Fruit fly (Drosophila melanogaster): ENCODE results near the gene CG7840.

DNA sequence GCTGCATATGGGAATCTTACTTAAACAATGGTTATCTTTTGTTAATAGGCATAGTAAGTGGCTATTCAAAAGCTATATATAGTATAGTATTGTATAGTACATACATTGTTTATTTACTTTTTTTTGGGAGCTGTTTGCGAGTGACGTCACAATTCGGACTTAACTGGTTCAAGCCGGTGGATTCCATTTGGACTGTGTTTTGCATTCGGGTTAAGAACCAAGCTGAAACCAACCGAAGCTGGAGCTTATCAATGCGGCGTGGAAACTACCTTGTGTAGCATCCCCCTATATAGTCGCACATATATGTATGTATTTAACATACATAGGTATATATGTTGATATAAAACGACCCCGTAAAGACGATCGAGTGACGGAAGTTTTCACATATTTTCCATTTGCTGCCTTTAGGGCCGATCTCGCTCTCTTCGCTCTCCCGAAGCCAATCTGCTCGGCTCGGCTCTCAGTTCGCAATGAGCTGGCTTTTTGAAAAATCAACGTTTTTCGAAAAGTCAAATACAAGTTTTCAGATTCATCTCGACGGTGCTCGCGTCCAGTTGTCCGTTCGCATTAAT lies 23.2 kb downstream of the CG7840 start:
- TF ChIP-seq CG9797 (GFP tag; optimal IDR thresholded peaks at IDR 0.05) (no peak), NfI (GFP tag; optimal IDR thresholded peaks at IDR 0.05) (no peak)

Measured in whole organism, embryonic.